Fruit fly (Drosophila melanogaster): ENCODE data around the gene CG11899.

The CG11899 gene

DNA sequence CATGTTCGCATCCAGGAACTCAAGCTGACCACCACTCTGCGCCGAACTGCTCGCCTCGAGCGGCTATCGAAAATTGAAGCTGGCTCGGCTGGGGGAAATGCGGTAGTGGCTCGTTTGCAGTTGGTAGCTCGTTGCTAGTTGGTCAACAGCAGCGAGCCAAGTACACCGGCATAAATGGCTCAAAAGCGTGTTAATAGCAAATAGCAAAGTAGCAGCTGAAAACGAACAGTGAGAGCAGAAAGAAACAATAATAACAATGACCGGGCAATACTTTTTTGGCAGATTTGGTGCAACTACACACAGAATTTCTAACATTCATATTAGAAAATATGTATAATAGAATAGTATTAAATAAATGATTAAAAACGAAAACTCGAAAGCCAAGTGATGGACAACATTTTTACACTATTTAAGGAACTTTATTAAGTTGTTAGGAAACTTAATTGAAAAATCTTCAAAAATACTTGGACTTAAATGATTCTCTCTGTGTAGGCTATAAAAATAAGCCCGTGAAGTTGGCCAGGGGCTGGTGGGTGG, 27.5 kb downstream of the CG11899 start, which contains the start of gene CG14507:
CG14507 (minus strand) TSS at position 51 of the 537 bp plus-strand sequence.
- TF ChIP-seq Drgx (GFP tag; IDR thresholded peaks at IDR 0.05) (peak; percentile 8; the same call in 1 of the 2 replicates), Scr (GFP tag; IDR thresholded peaks at IDR 0.05; ENCODE audit: partially characterized antibody) (no peak), Ets97D (GFP tag; optimal IDR thresholded peaks at IDR 0.05) (no peak), toy (GFP tag; IDR thresholded peaks at IDR 0.05) (no peak)

- TF ChIP-seq CG10321 (GFP tag; IDR thresholded peaks at IDR 0.05) (no peak), CG34422 (GFP tag; IDR thresholded peaks at IDR 0.05) (peak; percentile 52; the same call in 1 of the 3 replicates), kni (GFP tag; optimal IDR thresholded peaks at IDR 0.05) (peak; percentile 4), nerfin-1 (tag; optimal IDR thresholded peaks at IDR 0.05) (peak; percentile 32), bab2 (GFP tag; optimal IDR thresholded peaks at IDR 0.05) (no peak), CG15479 (GFP tag; optimal IDR thresholded peaks at IDR 0.05) (no peak), row (GFP tag; IDR thresholded peaks at IDR 0.05) (peak; percentile 14; the same call in 1 of the 3 replicates), CG17186 (GFP tag; optimal IDR thresholded peaks at IDR 0.05) (peak; percentile 75), vnd (GFP tag; IDR thresholded peaks at IDR 0.05; ENCODE audit: partially characterized antibody) (peak; percentile 94), CG6689 (GFP tag; IDR thresholded peaks at IDR 0.05) (no peak), PHDP (tag; optimal IDR thresholded peaks at IDR 0.05) (no peak), pan (optimal IDR thresholded peaks at IDR 0.05) (no peak), pan (GFP tag; optimal IDR thresholded peaks at IDR 0.05 in 1 of 2, IDR thresholded peaks at IDR 0.05 in 1 of 2) (no peak), CG15514 (GFP tag; optimal IDR thresholded peaks at IDR 0.05) (peak; percentile 60), lilli (GFP tag; optimal IDR thresholded peaks at IDR 0.05) (peak; percentile 27), knrl (GFP tag; IDR thresholded peaks at IDR 0.05; ENCODE audit: partially characterized antibody) (peak; percentile 94), hb (GFP tag; IDR thresholded peaks at IDR 0.05; ENCODE audit: partially characterized antibody) (peak; percentile 98), bbx (GFP tag; IDR thresholded peaks at IDR 0.05; ENCODE audit: partially characterized antibody) (peak; percentile 97), CG4282 (GFP tag; optimal IDR thresholded peaks at IDR 0.05) (no peak), Rfx (GFP tag; IDR thresholded peaks at IDR 0.05) (0 out of 2 replicates have a peak, but pooled peaks have one; percentile 20), MESR4 (GFP tag; optimal IDR thresholded peaks at IDR 0.05) (peak; percentile 93), CG4617 (GFP tag; optimal IDR thresholded peaks at IDR 0.05; ENCODE audit: borderline replicate concordance) (peak; percentile 92), MBD-R2 (GFP tag; IDR thresholded peaks at IDR 0.05) (peak; percentile 53), Blimp-1 (GFP tag; optimal IDR thresholded peaks at IDR 0.05) (peak; percentile 76), inv (GFP tag; IDR thresholded peaks at IDR 0.05; ENCODE audit: partially characterized antibody) (peak; percentile 93), CG7357 (GFP tag; IDR thresholded peaks at IDR 0.05) (no peak), CG17612 (GFP tag; IDR thresholded peaks at IDR 0.05) (no peak), CG18599 (GFP tag; optimal IDR thresholded peaks at IDR 0.05) (no peak), Fer2 (tag; optimal IDR thresholded peaks at IDR 0.05) (no peak), CG14050 (GFP tag; IDR thresholded peaks at IDR 0.05) (no peak), Ets97D (GFP tag; optimal IDR thresholded peaks at IDR 0.05) (peak; percentile 76), caup (GFP tag; optimal IDR thresholded peaks at IDR 0.05; ENCODE audit: severe bottlenecking) (no peak), trem (tag; optimal IDR thresholded peaks at IDR 0.05) (peak; percentile 54), tio (GFP tag; optimal IDR thresholded peaks at IDR 0.05) (no peak), croc (GFP tag; conservative IDR thresholded peaks at IDR 0.05) (no peak), CG12299 (tag; optimal IDR thresholded peaks at IDR 0.05) (peak; percentile 10), pita (GFP tag; optimal IDR thresholded peaks at IDR 0.05) (no peak), ftz-f1 (GFP tag; optimal IDR thresholded peaks at IDR 0.05) (peak; percentile 19), CG33213 (GFP tag; optimal IDR thresholded peaks at IDR 0.05) (peak; percentile 37), Stat92E (GFP tag; optimal IDR thresholded peaks at IDR 0.05) (peak in 1 of 3 experiments; percentile 42), CG9932 (GFP tag; IDR thresholded peaks at IDR 0.05) (peak; percentile 63), CG6272 (GFP tag; IDR thresholded peaks at IDR 0.05) (peak; percentile 13; the same call in 1 of the 2 replicates)
Measured at dm6 chr3R:29228745-29229448, 28.6 kb downstream of the CG11899 start, which contains the start of gene Usp1. Gene Usp1, plus strand, starts transcription at chr3R:29229161.

Data from whole organism, embryonic.